Worm (Caenorhabditis elegans) whole organism, late embryonic: ENCODE data around the gene pinn-4.

Experiments
- C08G9.2 ChIP-seq: sonication (generic microtip); optimal IDR thresholded peaks from 2 replicates; lab custom pipeline; 2016; ENCODE audit warnings: mild to moderate bottlenecking, missing genetic modification characterization, moderate library complexity, missing compliant biosample characterization
- F13H6.1 ChIP-seq: sonication (generic microtip); optimal IDR thresholded peaks from 2 replicates; lab custom pipeline; 2016; ENCODE audit warnings: missing genetic modification characterization, missing compliant biosample characterization
- K02D7.2 ChIP-seq: sonication (generic microtip); optimal IDR thresholded peaks from 2 replicates; lab custom pipeline; 2017; ENCODE audit warnings: mild to moderate bottlenecking, missing genetic modification characterization, missing compliant biosample characterization
- K09A11.1 ChIP-seq: sonication (generic microtip); optimal IDR thresholded peaks from 2 replicates; lab custom pipeline; 2017; ENCODE audit warnings: antibody characterized with exemption, mild to moderate bottlenecking, missing genetic modification characterization, missing compliant biosample characterization; ENCODE audit not compliant: insufficient read depth
- Y22D7AL.16 ChIP-seq: sonication (generic microtip); optimal IDR thresholded peaks from 2 replicates; lab custom pipeline; 2016; ENCODE audit warnings: missing genetic modification characterization, missing compliant biosample characterization
- ahr-1 ChIP-seq: sonication (generic microtip); optimal IDR thresholded peaks from 2 replicates; lab custom pipeline; 2016; ENCODE audit warnings: missing genetic modification characterization, missing compliant biosample characterization
- ceh-18 ChIP-seq: sonication (generic microtip); optimal IDR thresholded peaks from 2 replicates; lab custom pipeline; 2016; ENCODE audit warnings: missing genetic modification characterization, missing compliant biosample characterization
- ceh-22 ChIP-seq: sonication (generic microtip); optimal IDR thresholded peaks from 2 replicates; lab custom pipeline; 2017; ENCODE audit warnings: missing biosample characterization, missing genetic modification characterization
- ceh-24 ChIP-seq: sonication (generic microtip); optimal IDR thresholded peaks from 2 replicates; lab custom pipeline; 2016; ENCODE audit warnings: mild to moderate bottlenecking, missing genetic modification characterization, missing compliant biosample characterization
- ceh-31 ChIP-seq: sonication (generic microtip); optimal IDR thresholded peaks from 2 replicates; lab custom pipeline; 2016; ENCODE audit warnings: missing genetic modification characterization, missing compliant biosample characterization
- ceh-45 ChIP-seq: fragments of 200-800 bp; sonication (Bioruptor generic); IDR thresholded peaks from 2 replicates; pipeline ENCODE4 v1.3.6; 2022; ENCODE audit warnings: missing genetic modification reagents, missing genetic modification characterization, missing compliant biosample characterization
- ceh-48 ChIP-seq: sonication (generic microtip); optimal IDR thresholded peaks from 2 replicates; lab custom pipeline; 2016; ENCODE audit warnings: missing genetic modification characterization, inconsistent platforms, missing compliant biosample characterization
- ceh-9 ChIP-seq: sonication (generic microtip); optimal IDR thresholded peaks from 2 replicates; lab custom pipeline; 2016; ENCODE audit warnings: mild to moderate bottlenecking, missing genetic modification characterization, inconsistent platforms, missing compliant biosample characterization
- che-1 ChIP-seq: sonication (generic microtip); optimal IDR thresholded peaks from 2 replicates; lab custom pipeline; 2016; ENCODE audit warnings: mild to moderate bottlenecking, missing genetic modification characterization, missing compliant biosample characterization
- dve-1 ChIP-seq: sonication (generic microtip); optimal IDR thresholded peaks from 2 replicates; lab custom pipeline; 2017; ENCODE audit warnings: antibody characterized with exemption, mild to moderate bottlenecking, missing genetic modification characterization, missing compliant biosample characterization
- ets-4 ChIP-seq: sonication (generic microtip); optimal IDR thresholded peaks from 2 replicates; lab custom pipeline; 2016; ENCODE audit warnings: missing genetic modification characterization, missing compliant biosample characterization
- fkh-10 ChIP-seq: fragments of 150-350 bp; optimal IDR thresholded peaks from 2 replicates; lab custom pipeline; 2014; ENCODE audit warnings: missing biosample characterization, missing genetic modification reagents, missing genetic modification characterization
- fkh-6 ChIP-seq: sonication (generic microtip); optimal IDR thresholded peaks from 2 replicates; lab custom pipeline; 2016; ENCODE audit warnings: missing genetic modification characterization, missing compliant biosample characterization
- gmeb-2 ChIP-seq: sonication (generic microtip); optimal IDR thresholded peaks from 2 replicates; lab custom pipeline; 2016; ENCODE audit warnings: missing genetic modification characterization, inconsistent platforms, missing compliant biosample characterization
- hlh-15 ChIP-seq: sonication (generic microtip); optimal IDR thresholded peaks from 2 replicates; lab custom pipeline; 2016; ENCODE audit warnings: missing genetic modification characterization, missing compliant biosample characterization
- hlh-30 ChIP-seq: sonication (generic microtip); optimal IDR thresholded peaks from 2 replicates; lab custom pipeline; 2017; ENCODE audit warnings: antibody characterized with exemption, missing genetic modification characterization, missing compliant biosample characterization; ENCODE audit not compliant: insufficient read depth
- hlh-8 ChIP-seq: sonication (generic microtip); optimal IDR thresholded peaks from 2 replicates; lab custom pipeline; 2016; ENCODE audit warnings: missing genotype, missing genetic modification characterization, missing compliant biosample characterization
- lim-6 ChIP-seq: sonication (generic microtip); optimal IDR thresholded peaks from 2 replicates; lab custom pipeline; 2016; ENCODE audit warnings: missing genetic modification characterization, missing compliant biosample characterization
- lin-11 ChIP-seq: fragments of 200-800 bp; sonication (Bioruptor generic); optimal IDR thresholded peaks from 2 replicates; lab custom pipeline; 2018; ENCODE audit warnings: mild to moderate bottlenecking, missing genetic modification characterization, missing compliant biosample characterization
- mec-3 ChIP-seq: sonication (generic microtip); optimal IDR thresholded peaks from 2 replicates; lab custom pipeline; 2016; ENCODE audit warnings: borderline replicate concordance, missing genetic modification characterization, missing compliant biosample characterization
- npax-4 ChIP-seq: sonication (generic microtip); optimal IDR thresholded peaks from 2 replicates; lab custom pipeline; 2016; ENCODE audit warnings: missing genetic modification characterization, missing compliant biosample characterization
- pag-3 ChIP-seq: sonication (generic microtip); optimal IDR thresholded peaks from 2 replicates; lab custom pipeline; 2016; ENCODE audit warnings: missing compliant biosample characterization, missing genetic modification characterization, borderline replicate concordance
- pat-9 ChIP-seq: fragments of 200-800 bp; sonication (Bioruptor generic); optimal IDR thresholded peaks from 2 replicates; lab custom pipeline; 2018; ENCODE audit warnings: mild to moderate bottlenecking, missing genetic modification characterization, moderate library complexity, missing compliant biosample characterization
- pax-1 ChIP-seq: fragments of 150-350 bp; optimal IDR thresholded peaks from 2 replicates; lab custom pipeline; 2014; ENCODE audit warnings: missing biosample characterization, missing genetic modification characterization
- pqm-1 ChIP-seq: sonication (generic microtip); optimal IDR thresholded peaks from 2 replicates; lab custom pipeline; 2016; ENCODE audit warnings: missing genetic modification characterization, missing compliant biosample characterization
- sdc-2 ChIP-seq: sonication (generic microtip); optimal IDR thresholded peaks from 2 replicates; lab custom pipeline; 2016; ENCODE audit warnings: missing genotype, missing genetic modification characterization, missing compliant biosample characterization
- sox-2 ChIP-seq: fragments of 200-800 bp; sonication (Bioruptor generic); IDR thresholded peaks from 2 replicates; pipeline ENCODE4 v1.3.6; 2022; ENCODE audit warnings: missing genetic modification reagents, missing genetic modification characterization, missing compliant biosample characterization
- sox-4 ChIP-seq: sonication (generic microtip); optimal IDR thresholded peaks from 2 replicates; lab custom pipeline; 2017; ENCODE audit warnings: mild to moderate bottlenecking, missing genetic modification characterization, inconsistent platforms, missing compliant biosample characterization
- syd-9 ChIP-seq: sonication (generic microtip); optimal IDR thresholded peaks from 2 replicates; lab custom pipeline; 2016; ENCODE audit warnings: mild to moderate bottlenecking, missing genetic modification characterization, moderate library complexity, missing compliant biosample characterization
- tbx-2 ChIP-seq: sonication (generic microtip); optimal IDR thresholded peaks from 2 replicates; lab custom pipeline; 2016; ENCODE audit warnings: missing genetic modification characterization, missing compliant biosample characterization
- tbx-7 ChIP-seq: sonication (generic microtip); optimal IDR thresholded peaks from 2 replicates; lab custom pipeline; 2016; ENCODE audit warnings: missing genotype, missing genetic modification characterization, missing compliant biosample characterization
- ttx-3 ChIP-seq: sonication (generic microtip); optimal IDR thresholded peaks from 2 replicates; lab custom pipeline; 2016; ENCODE audit warnings: missing genetic modification reagents, missing genetic modification characterization, missing compliant biosample characterization
- unc-42 ChIP-seq: sonication (generic microtip); optimal IDR thresholded peaks from 2 replicates; lab custom pipeline; 2016; ENCODE audit warnings: missing genotype, missing genetic modification characterization, missing compliant biosample characterization
- unc-86 ChIP-seq: sonication (generic microtip); optimal IDR thresholded peaks from 2 replicates; lab custom pipeline; 2016; ENCODE audit warnings: missing genetic modification characterization, missing compliant biosample characterization
- ztf-16 ChIP-seq: sonication (generic microtip); optimal IDR thresholded peaks from 2 replicates; lab custom pipeline; 2017; ENCODE audit warnings: missing genetic modification characterization, missing compliant biosample characterization

The pinn-4 gene

DNA sequence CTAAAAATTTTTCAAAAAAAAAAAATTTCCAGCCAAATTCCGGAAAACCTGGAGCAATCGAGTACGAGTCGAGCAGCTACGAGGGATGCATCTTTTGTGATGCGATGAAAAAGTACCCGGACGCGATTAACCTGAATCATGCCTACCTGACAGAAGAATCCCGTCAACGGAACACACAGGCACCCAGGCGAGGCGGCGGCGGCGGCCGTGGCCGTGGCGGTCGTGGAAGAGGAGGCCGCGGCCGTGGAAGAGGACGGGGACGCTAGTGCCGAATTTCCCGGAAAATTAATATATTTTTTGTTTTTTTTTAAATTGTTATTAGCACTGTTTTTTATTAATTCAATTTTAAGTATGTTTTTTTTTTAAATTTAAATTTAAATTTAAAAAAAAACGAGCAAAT is 1.2 kb upstream of the pinn-4 start:
- no peak for TF ChIP-seq lin-11
- no peak for TF ChIP-seq ceh-22
- TF ChIP-seq pqm-1 (tag; lab: Kevin White, UChicago): no peak
- TF ChIP-seq hlh-8: no peak
- no peak for TF ChIP-seq Y22D7AL.16 (tag; lab: Kevin White, UChicago)
- no peak for TF ChIP-seq ceh-18 (tag; lab: Kevin White, UChicago)
- TF ChIP-seq ztf-16 (tag; lab: Kevin White, UChicago): no peak
- no peak for TF ChIP-seq mec-3 (tag; lab: Kevin White, UChicago)
- TF ChIP-seq hlh-15 (tag; lab: Kevin White, UChicago): no peak
- no peak for TF ChIP-seq sox-2 (GFP tag; lab: Robert Waterston, UW)
- no peak for TF ChIP-seq syd-9 (tag; lab: Kevin White, UChicago)
- no peak for TF ChIP-seq dve-1
- TF ChIP-seq unc-86 (tag; lab: Kevin White, UChicago): no peak
- TF ChIP-seq npax-4 (tag; lab: Kevin White, UChicago): no peak

DNA sequence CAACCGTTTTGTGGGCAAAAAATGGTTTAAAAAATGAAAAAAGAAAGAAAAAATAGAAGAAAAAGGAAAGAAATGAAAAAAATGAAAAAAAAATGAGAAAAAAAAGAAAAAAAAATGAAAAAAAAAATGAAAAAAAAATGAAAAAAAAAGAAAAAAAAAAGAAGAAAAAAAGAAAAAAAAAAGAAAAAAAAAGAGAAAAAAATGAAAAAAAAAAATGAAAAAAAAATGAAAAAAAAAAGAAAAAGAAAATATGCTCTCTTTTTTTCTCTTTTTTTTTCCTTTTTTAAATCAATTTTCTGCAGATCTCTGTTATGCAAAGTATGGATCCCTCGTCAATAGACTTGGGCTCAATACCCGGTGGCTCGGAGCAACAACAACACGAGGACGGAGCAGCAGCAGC is 3.1 kb downstream of the pinn-4 start, which contains the start of gene efl-2:
Gene efl-2 (plus strand): TSS at position 301 of the 400 bp plus-strand sequence.
- no peak for TF ChIP-seq pat-9 (tag; lab: Kevin White, UChicago)
- TF ChIP-seq hlh-15 (tag; lab: Kevin White, UChicago): no peak
- no peak for TF ChIP-seq ceh-31
- no peak for TF ChIP-seq syd-9 (tag; lab: Kevin White, UChicago)
- TF ChIP-seq fkh-6: no peak
- TF ChIP-seq ceh-18 (tag; lab: Kevin White, UChicago): no peak
- TF ChIP-seq mec-3 (tag; lab: Kevin White, UChicago): no peak
- no peak for TF ChIP-seq tbx-7 (tag; lab: Kevin White, UChicago)
- TF ChIP-seq K02D7.2: no peak
- no peak for TF ChIP-seq che-1 (tag; lab: Kevin White, UChicago)
- TF ChIP-seq npax-4 (tag; lab: Kevin White, UChicago): no peak
- no peak for TF ChIP-seq sox-4 (tag; lab: Kevin White, UChicago)
- TF ChIP-seq hlh-30 (tag; lab: Kevin White, UChicago): no peak
- no peak for TF ChIP-seq ahr-1
- TF ChIP-seq fkh-10: no peak
- TF ChIP-seq K09A11.1: no peak
- TF ChIP-seq ceh-9: no peak
- TF ChIP-seq C08G9.2: no peak

DNA sequence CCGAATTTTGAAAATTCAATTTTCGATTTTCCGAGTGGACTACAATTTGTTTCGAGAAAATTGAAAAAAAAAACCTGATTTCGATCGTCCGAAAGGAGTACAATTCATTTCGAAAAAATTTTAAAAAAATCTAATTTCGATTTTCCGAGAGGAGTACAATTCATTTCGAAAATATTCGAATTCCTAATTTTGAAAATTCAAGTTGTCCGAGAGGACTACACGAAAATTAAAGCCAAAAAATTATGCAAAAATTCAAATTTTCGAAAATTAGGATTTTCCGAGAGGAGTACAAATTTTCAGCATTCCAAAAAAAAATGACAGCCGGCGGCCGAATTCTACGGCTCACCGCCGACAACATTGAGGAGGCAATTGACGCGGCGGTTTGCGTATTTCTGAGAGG is 9.6 kb downstream of the pinn-4 start, which contains the start of gene Y48C3A.18:
Gene Y48C3A.18 (plus strand): TSS at position 301 of the 400 bp plus-strand sequence.
- TF ChIP-seq npax-4 (tag; lab: Kevin White, UChicago) (no peak), sox-4 (tag; lab: Kevin White, UChicago) (no peak), gmeb-2 (tag; lab: Kevin White, UChicago) (no peak), hlh-30 (tag; lab: Kevin White, UChicago) (no peak), unc-42 (tag; lab: Kevin White, UChicago) (no peak), mec-3 (tag; lab: Kevin White, UChicago) (no peak), ceh-9 (no peak), fkh-10 (no peak), ttx-3 (tag; lab: Kevin White, UChicago) (no peak)

ce11 chrII:13414099-13414498 is 11.3 kb downstream of the pinn-4 start:
- peak; percentile 91 for TF ChIP-seq ceh-48 (tag; lab: Kevin White, UChicago)
- TF ChIP-seq lim-6: no peak

- TF ChIP-seq sdc-2: no peak
- no peak for TF ChIP-seq F13H6.1 (tag; lab: Kevin White, UChicago)
- no peak for TF ChIP-seq dve-1
- no peak for TF ChIP-seq lim-6
- TF ChIP-seq tbx-2 (tag; lab: Kevin White, UChicago): no peak
- no peak for TF ChIP-seq hlh-15 (tag; lab: Kevin White, UChicago)
- TF ChIP-seq ceh-24 (tag; lab: Kevin White, UChicago): no peak
- TF ChIP-seq ets-4 (tag; lab: Kevin White, UChicago): no peak
- TF ChIP-seq pag-3 (tag; lab: Kevin White, UChicago): no peak
- no peak for TF ChIP-seq gmeb-2 (tag; lab: Kevin White, UChicago)
- TF ChIP-seq pax-1 (tag; lab: Kevin White, UChicago): no peak
- TF ChIP-seq syd-9 (tag; lab: Kevin White, UChicago): no peak
- TF ChIP-seq ceh-45 (GFP tag; lab: Robert Waterston, UW): no peak
These were observed 11.8 kb downstream of the pinn-4 start, which contains the start of gene Y48E1C.1 for ce11 chrII:13414554-13415057. TSS of gene Y48E1C.1 (plus strand) at chrII:13415007.
